Worm (Caenorhabditis elegans): ENCODE measurements around the gene T27A10.2.

Gene T27A10.2

DNA sequence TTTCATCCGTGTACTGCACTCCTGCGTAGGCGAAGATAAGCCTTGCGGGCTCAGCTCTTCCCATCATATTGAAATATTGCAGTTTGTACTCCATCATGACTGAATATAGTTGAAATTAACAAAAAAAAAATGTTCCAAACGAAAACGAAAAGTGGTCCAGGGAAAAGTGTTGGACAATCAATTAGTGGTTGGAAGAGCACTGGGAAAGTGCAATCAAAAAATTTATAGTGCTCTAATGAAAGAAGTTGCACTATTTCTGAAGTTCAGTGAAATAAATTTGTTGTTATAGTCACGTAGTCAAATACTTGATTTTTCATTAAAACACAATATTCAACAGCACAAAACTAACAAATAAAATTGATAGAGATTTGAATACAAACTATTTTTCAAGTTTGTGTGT lies 47.9 kb downstream of the T27A10.2 start, which contains the start of gene gst-11:
Gene gst-11 (minus strand): TSS at position 101 of the 400 bp plus-strand sequence.
- no peak for TF ChIP-seq ama-1 (optimal IDR thresholded peaks at IDR 0.05)
- TF ChIP-seq hnd-1 (tag; optimal IDR thresholded peaks at IDR 0.05) = no peak
- no peak for TF ChIP-seq scrt-1 (GFP tag; IDR thresholded peaks at IDR 0.05)
- TF ChIP-seq F13C5.2 (tag; optimal IDR thresholded peaks at IDR 0.05) = no peak
- TF ChIP-seq tra-4 (tag; optimal IDR thresholded peaks at IDR 0.05) = no peak
- TF ChIP-seq flt-1 (GFP tag; IDR thresholded peaks at IDR 0.05) = no peak
- TF ChIP-seq hmg-4 (GFP tag; optimal IDR thresholded peaks at IDR 0.05) = no peak
- TF ChIP-seq B0310.2 (tag; optimal IDR thresholded peaks at IDR 0.05) = no peak
- no peak for TF ChIP-seq ceh-36 (tag; optimal IDR thresholded peaks at IDR 0.05)
- no peak for TF ChIP-seq ceh-13 (GFP tag; optimal IDR thresholded peaks at IDR 0.05)
- TF ChIP-seq hmbx-1 (tag; optimal IDR thresholded peaks at IDR 0.05) = no peak
- no peak for TF ChIP-seq tbx-37 (GFP tag; conservative IDR thresholded peaks at IDR 0.05)
- TF ChIP-seq tbx-11 (GFP tag; IDR thresholded peaks at IDR 0.05) = no peak
- TF ChIP-seq pes-1 (GFP tag; IDR thresholded peaks at IDR 0.05) = no peak
- no peak for TF ChIP-seq sea-1 (GFP tag; conservative IDR thresholded peaks at IDR 0.05)
- no peak for TF ChIP-seq aly-1 (tag; optimal IDR thresholded peaks at IDR 0.05)
- no peak for TF ChIP-seq ets-7 (tag; optimal IDR thresholded peaks at IDR 0.05)

- TF ChIP-seq flt-1 (GFP tag; IDR thresholded peaks at IDR 0.05) = no peak
Measured at ce11 chrX:3634782-3635181, 49.0 kb downstream of the T27A10.2 start.

Measured in whole organism, early embryonic.